Comparison of ENCODE assay signal across 2 fruit fly cellular contexts in genomic region chr3L:9343963-9344362, dm6.
TF ChIP-seq lines count a peak whose summit lies in the region.

No protein-coding gene starts in this region.

TF ChIP-seq in whole organism, adult, 20 proteins besides CTCF, POLR2A, EP300 and RAD21:
- no peak for TF ChIP-seq CG7101 (tag; optimal IDR thresholded peaks at IDR 0.05; lab: Kevin White, UChicago)
- peak; percentile 42 for TF ChIP-seq CG12768 (GFP tag; optimal IDR thresholded peaks at IDR 0.05; lab: Kevin White, UChicago)
- TF ChIP-seq CG1620 (GFP tag; optimal IDR thresholded peaks at IDR 0.05; lab: Kevin White, UChicago) = no peak

TF ChIP-seq in whole organism, wandering third instar larva, 38 proteins besides CTCF, POLR2A, EP300 and RAD21:
- no peak for TF ChIP-seq pan (optimal IDR thresholded peaks at IDR 0.05; lab: Kevin White, UChicago)
- no peak for TF ChIP-seq Rel (GFP tag; optimal IDR thresholded peaks at IDR 0.05; lab: Kevin White, UChicago)
- TF ChIP-seq Rel (tag; optimal IDR thresholded peaks at IDR 0.05; lab: Kevin White, UChicago) = peak; percentile 96
